Fruit fly (Drosophila melanogaster) whole organism, wandering third instar larva: ENCODE results near the gene CG11550.

Experiments used
- Abd-B ChIP-seq: fragments of >200 bp; optimal IDR thresholded peaks from 2 replicates; lab custom pipeline; 2017; ENCODE audit warnings: missing biosample characterization, missing genetic modification characterization
- CG32264 ChIP-seq: fragments of 200-800 bp; sonication (Bioruptor generic); optimal IDR thresholded peaks from 2 replicates; lab custom pipeline; 2016; ENCODE audit warnings: missing biosample characterization, missing genetic modification characterization
- CG9705 ChIP-seq: fragments of 200-800 bp; sonication (Bioruptor generic); optimal IDR thresholded peaks from 2 replicates; lab custom pipeline; 2018; ENCODE audit warnings: missing biosample characterization, mild to moderate bottlenecking, missing genetic modification characterization
- CrebA ChIP-seq: fragments of 200-800 bp; sonication (Bioruptor generic); optimal IDR thresholded peaks from 2 replicates; lab custom pipeline; 2016; ENCODE audit warnings: missing biosample characterization, mild to moderate bottlenecking, missing genetic modification characterization, borderline replicate concordance
- Dfd ChIP-seq: fragments of >200 bp; optimal IDR thresholded peaks from 2 replicates; lab custom pipeline; 2017; ENCODE audit warnings: missing biosample characterization, missing genetic modification characterization
- Dif ChIP-seq: fragments of 200-275, 200-300 bp; sonication (Bioruptor generic); optimal IDR thresholded peaks from 2 replicates; lab custom pipeline; 2018; ENCODE audit warnings: missing biosample characterization, missing genetic modification characterization; ENCODE audit not compliant: partially characterized antibody
- GATAd ChIP-seq: sonication (Bioruptor generic); optimal IDR thresholded peaks from 2 replicates; lab custom pipeline; 2016; ENCODE audit warnings: missing biosample characterization, missing genetic modification characterization
- HLH106 ChIP-seq: fragments of 200-800 bp; optimal IDR thresholded peaks from 3 replicates; lab custom pipeline; 2019; ENCODE audit warnings: missing biosample characterization, mild to moderate bottlenecking, missing genetic modification characterization, moderate library complexity
- Hnf4 ChIP-seq: fragments of 200-800 bp; sonication (Bioruptor generic); optimal IDR thresholded peaks from 2 replicates; lab custom pipeline; 2016; ENCODE audit warnings: missing biosample characterization, mild to moderate bottlenecking, missing genetic modification characterization
- Hr78 ChIP-seq: fragments of >200 bp; optimal IDR thresholded peaks from 2 replicates; lab custom pipeline; 2017; ENCODE audit warnings: missing biosample characterization, missing genetic modification characterization
- Hr83 ChIP-seq: fragments of 200-300 bp; sonication (Bioruptor generic); optimal IDR thresholded peaks from 2 replicates; lab custom pipeline; 2016; ENCODE audit warnings: missing biosample characterization, mild to moderate bottlenecking, missing genetic modification characterization, moderate library complexity; ENCODE audit not compliant: poor library complexity, severe bottlenecking
- Jra ChIP-seq: sonication (Bioruptor generic); optimal IDR thresholded peaks from 2 replicates; lab custom pipeline; 2016; ENCODE audit warnings: missing biosample characterization, missing genetic modification characterization
- Mio ChIP-seq: sonication (Bioruptor generic); optimal IDR thresholded peaks from 2 replicates; lab custom pipeline; 2016; ENCODE audit warnings: missing biosample characterization, missing genetic modification characterization
- Myc ChIP-seq: fragments of >200 bp; optimal IDR thresholded peaks from 2 replicates; lab custom pipeline; 2017
- N ChIP-seq: fragments of >200 bp; optimal IDR thresholded peaks from 2 replicates; lab custom pipeline; 2018; ENCODE audit warnings: missing biosample characterization, missing external identifiers, missing genetic modification characterization
- OdsH ChIP-seq: fragments of 200-800 bp; sonication (Bioruptor generic); optimal IDR thresholded peaks from 2 replicates; lab custom pipeline; 2016; ENCODE audit warnings: missing biosample characterization, mild to moderate bottlenecking, missing genetic modification characterization
- Rel ChIP-seq, 2 experiments: fragments of 200-800 bp; sonication (Bioruptor generic) in 1 of 2; optimal IDR thresholded peaks; 2 replicates in 1 of 2; 3 replicates in 1 of 2; lab custom pipeline; 2016 to 2019; ENCODE audit warnings: mild to moderate bottlenecking in 2 of 2, missing biosample characterization in 2 of 2, missing genetic modification characterization in 2 of 2, moderate library complexity in 1 of 2
- Sp1 ChIP-seq: fragments of 200-800 bp; sonication (Bioruptor generic); optimal IDR thresholded peaks from 3 replicates; lab custom pipeline; 2019; ENCODE audit warnings: missing biosample characterization, mild to moderate bottlenecking, missing genetic modification characterization, moderate library complexity
- Vsx2 ChIP-seq: fragments of 200-300, 225-300 bp; sonication (Bioruptor generic); optimal IDR thresholded peaks from 2 replicates; lab custom pipeline; 2018; ENCODE audit warnings: missing biosample characterization, missing genetic modification characterization; ENCODE audit not compliant: partially characterized antibody
- br ChIP-seq: fragments of 200-800 bp; sonication (Bioruptor generic); optimal IDR thresholded peaks from 2 replicates; lab custom pipeline; 2016; ENCODE audit warnings: missing biosample characterization, missing genetic modification characterization
- brk ChIP-seq: fragments of 200-800 bp; sonication (Bioruptor generic); optimal IDR thresholded peaks from 2 replicates; lab custom pipeline; 2016; ENCODE audit warnings: missing biosample characterization, mild to moderate bottlenecking, missing genetic modification characterization
- dl ChIP-seq, 2 experiments: fragments of 175-275, 200-275 bp in 1 of 2; fragments of 200-275 bp in 1 of 2; sonication (Bioruptor generic); optimal IDR thresholded peaks; lab custom pipeline; 2018; ENCODE audit warnings: mild to moderate bottlenecking in 2 of 2, missing biosample characterization in 2 of 2, missing genetic modification characterization in 2 of 2, moderate library complexity in 2 of 2; ENCODE audit not compliant: partially characterized antibody in 2 of 2, insufficient read depth in 1 of 2
- dmrt93B ChIP-seq: fragments of 200-800 bp; sonication (Bioruptor generic); optimal IDR thresholded peaks from 2 replicates; lab custom pipeline; 2018; ENCODE audit warnings: missing biosample characterization, mild to moderate bottlenecking, missing genetic modification characterization
- dsf ChIP-seq: sonication (Bioruptor generic); optimal IDR thresholded peaks from 2 replicates; lab custom pipeline; 2016; ENCODE audit warnings: missing biosample characterization, missing genetic modification characterization, borderline replicate concordance
- ey ChIP-seq: fragments of 200-800 bp; sonication (Bioruptor generic); optimal IDR thresholded peaks from 2 replicates; lab custom pipeline; 2016; ENCODE audit warnings: missing biosample characterization, missing genetic modification characterization
- foxo ChIP-seq, 2 experiments: fragments of 200-800 bp; sonication (Bioruptor generic); optimal IDR thresholded peaks; 2 replicates in 1 of 2; 3 replicates in 1 of 2; lab custom pipeline; 2016 to 2017; ENCODE audit warnings: missing biosample characterization in 2 of 2, missing genetic modification characterization in 2 of 2
- fru ChIP-seq: fragments of 200-800 bp; sonication (Bioruptor generic); optimal IDR thresholded peaks from 3 replicates; lab custom pipeline; 2016; ENCODE audit warnings: missing biosample characterization, mild to moderate bottlenecking, missing genetic modification characterization
- h ChIP-seq: fragments of 200-800 bp; sonication (Bioruptor generic); optimal IDR thresholded peaks from 3 replicates; lab custom pipeline; 2016; ENCODE audit warnings: missing biosample characterization, mild to moderate bottlenecking, missing genetic modification characterization
- jim ChIP-seq: fragments of 175-275, 200-325 bp; sonication (Bioruptor generic); optimal IDR thresholded peaks from 2 replicates; lab custom pipeline; 2016; ENCODE audit warnings: missing biosample characterization, mild to moderate bottlenecking, missing genetic modification characterization
- lola ChIP-seq: fragments of >200 bp; optimal IDR thresholded peaks from 2 replicates; lab custom pipeline; 2017; ENCODE audit warnings: missing biosample characterization, missing genetic modification characterization
- pan ChIP-seq: fragments of >200 bp; optimal IDR thresholded peaks from 2 replicates; lab custom pipeline; 2017
- psq ChIP-seq: fragments of 200-800 bp; sonication (Bioruptor generic); optimal IDR thresholded peaks from 3 replicates; lab custom pipeline; 2017; ENCODE audit warnings: missing biosample characterization, mild to moderate bottlenecking, missing genetic modification characterization, moderate library complexity
- rgr ChIP-seq: fragments of 200-800 bp; sonication (Bioruptor generic); optimal IDR thresholded peaks from 3 replicates; lab custom pipeline; 2016; ENCODE audit warnings: missing biosample characterization, mild to moderate bottlenecking, missing genetic modification characterization
- sage ChIP-seq: fragments of 200-800 bp; sonication (Bioruptor generic); optimal IDR thresholded peaks from 2 replicates; lab custom pipeline; 2016; ENCODE audit warnings: missing biosample characterization, mild to moderate bottlenecking, missing genetic modification characterization
- sv ChIP-seq: fragments of 200-800 bp; sonication (Bioruptor generic); optimal IDR thresholded peaks from 3 replicates; lab custom pipeline; 2016; ENCODE audit warnings: missing biosample characterization, missing genetic modification characterization
- tai ChIP-seq: sonication (Bioruptor generic); optimal IDR thresholded peaks from 2 replicates; lab custom pipeline; 2016; ENCODE audit warnings: missing biosample characterization, missing genetic modification characterization
- usp ChIP-seq: fragments of >200 bp; optimal IDR thresholded peaks from 2 replicates; lab custom pipeline; 2017; ENCODE audit warnings: missing biosample characterization, missing genetic modification characterization
- woc ChIP-seq: sonication (Bioruptor generic); optimal IDR thresholded peaks from 2 replicates; lab custom pipeline; 2016; ENCODE audit warnings: missing biosample characterization, mild to moderate bottlenecking, missing genetic modification characterization

CG11550 gene

dm6 chr3R:31725486-31726227 is 46.0 kb upstream of the CG11550 start:
- TF ChIP-seq GATAd (GFP tag; lab: Kevin White, UChicago), result peak; percentile 25
- peak; percentile 11 for TF ChIP-seq fru (GFP tag; lab: Kevin White, UChicago)
- TF ChIP-seq br (GFP tag; lab: Kevin White, UChicago), result no peak
- TF ChIP-seq brk, result no peak
- no peak for TF ChIP-seq usp
- no peak for TF ChIP-seq Abd-B (GFP tag; lab: Kevin White, UChicago)
- no peak for TF ChIP-seq Hr78
- no peak for TF ChIP-seq tai
- TF ChIP-seq woc (GFP tag; lab: Kevin White, UChicago), result no peak
- peak; percentile 47 for TF ChIP-seq Sp1 (GFP tag; lab: Kevin White, UChicago)
- no peak for TF ChIP-seq sage (GFP tag; lab: Kevin White, UChicago)
- TF ChIP-seq OdsH (GFP tag; lab: Kevin White, UChicago), result no peak
- TF ChIP-seq sv (GFP tag; lab: Kevin White, UChicago), result no peak
- TF ChIP-seq Dfd, result no peak
- TF ChIP-seq lola (GFP tag; lab: Kevin White, UChicago), result no peak
- peak; percentile 24 to 32 for TF ChIP-seq dl (GFP tag; optimal IDR thresholded peaks at IDR 0.05; lab: Kevin White, UChicago; ENCODE audit: insufficient read depth in 1 of 2, partially characterized antibody in 2 of 2)
- no peak for TF ChIP-seq Jra (GFP tag; lab: Kevin White, UChicago)
- TF ChIP-seq h (GFP tag; lab: Kevin White, UChicago), result peak; percentile 36
- TF ChIP-seq CG9705 (GFP tag; lab: Kevin White, UChicago), result no peak
- no peak for TF ChIP-seq ey (GFP tag; lab: Kevin White, UChicago)
- TF ChIP-seq Vsx2 (GFP tag; lab: Kevin White, UChicago), result no peak
- peak; percentile 85 for TF ChIP-seq Dif (GFP tag; lab: Kevin White, UChicago)
- peak; percentile 3 for TF ChIP-seq HLH106
- no peak for TF ChIP-seq Rel (GFP tag; optimal IDR thresholded peaks at IDR 0.05; lab: Kevin White, UChicago)
- TF ChIP-seq Rel (tag; optimal IDR thresholded peaks at IDR 0.05; lab: Kevin White, UChicago), result peak; percentile 38
- no peak for TF ChIP-seq Myc (lab: Kevin White, UChicago)
- no peak for TF ChIP-seq dsf (GFP tag; lab: Kevin White, UChicago)
- peak; percentile 22 for TF ChIP-seq rgr (GFP tag; lab: Kevin White, UChicago)
- TF ChIP-seq psq (GFP tag; lab: Kevin White, UChicago), result no peak
- no peak for TF ChIP-seq Mio (GFP tag; lab: Kevin White, UChicago)
- no peak for TF ChIP-seq N (GFP tag; lab: Kevin White, UChicago)
- TF ChIP-seq pan (lab: Kevin White, UChicago), result no peak
- TF ChIP-seq Hr83, result peak; percentile 52
- no peak for TF ChIP-seq CrebA (GFP tag; lab: Kevin White, UChicago)
- no peak for TF ChIP-seq dmrt93B (GFP tag; lab: Kevin White, UChicago)
- TF ChIP-seq Hnf4, result peak; percentile 67

DNA sequence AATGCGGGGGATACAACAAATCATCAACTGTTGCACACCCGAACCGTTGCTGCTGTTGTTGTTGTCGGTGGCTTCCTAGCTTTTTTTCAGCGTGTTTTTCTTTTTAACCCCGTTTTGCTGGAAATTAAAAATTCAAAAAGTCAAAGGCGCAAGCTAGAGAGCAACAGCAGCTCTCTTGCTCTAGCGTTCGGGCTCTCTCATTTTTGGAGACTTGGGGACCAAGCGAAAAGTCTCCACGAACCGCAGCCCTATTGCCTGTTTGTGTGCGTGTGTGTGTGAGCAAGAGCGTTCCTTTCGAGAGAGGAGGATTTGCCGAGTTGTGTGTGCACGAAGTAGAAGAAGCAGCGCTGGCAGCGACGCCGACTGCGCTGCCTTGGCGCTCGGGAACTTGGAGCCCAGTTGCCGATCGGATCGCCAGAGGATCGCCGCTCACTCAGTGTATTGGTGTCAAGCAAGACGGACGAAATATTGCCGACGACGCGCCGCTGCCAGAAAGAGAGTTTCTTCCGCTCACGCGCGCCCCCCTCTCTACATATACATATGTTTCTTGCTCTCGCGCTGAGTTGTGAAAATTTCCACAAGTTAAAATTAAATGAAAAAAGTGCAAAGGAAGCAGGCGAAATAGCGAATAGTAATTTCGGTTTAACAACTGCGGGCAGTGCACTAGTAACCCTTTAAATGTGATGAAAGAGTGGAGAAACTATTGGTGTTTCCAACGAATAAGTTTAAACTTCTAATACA is 45.1 kb upstream of the CG11550 start:
- TF ChIP-seq psq (GFP tag; lab: Kevin White, UChicago) (no peak), GATAd (GFP tag; lab: Kevin White, UChicago) (no peak), h (GFP tag; lab: Kevin White, UChicago) (peak; percentile 26), dmrt93B (GFP tag; lab: Kevin White, UChicago) (no peak), Myc (lab: Kevin White, UChicago) (no peak), pan (lab: Kevin White, UChicago) (no peak), Mio (GFP tag; lab: Kevin White, UChicago) (no peak), sage (GFP tag; lab: Kevin White, UChicago) (no peak), sv (GFP tag; lab: Kevin White, UChicago) (no peak), rgr (GFP tag; lab: Kevin White, UChicago) (peak; percentile 31), Hr78 (no peak), Dfd (no peak), dsf (GFP tag; lab: Kevin White, UChicago) (no peak), OdsH (GFP tag; lab: Kevin White, UChicago) (no peak), Jra (GFP tag; lab: Kevin White, UChicago) (no peak), usp (no peak), Abd-B (GFP tag; lab: Kevin White, UChicago) (no peak), CrebA (GFP tag; lab: Kevin White, UChicago) (peak; percentile 60), Hnf4 (no peak), fru (GFP tag; lab: Kevin White, UChicago) (peak; percentile 34), N (GFP tag; lab: Kevin White, UChicago) (no peak), br (GFP tag; lab: Kevin White, UChicago) (peak; percentile 16), Rel (GFP tag; optimal IDR thresholded peaks at IDR 0.05; lab: Kevin White, UChicago) (no peak), Rel (tag; optimal IDR thresholded peaks at IDR 0.05; lab: Kevin White, UChicago) (peak; percentile 36), Vsx2 (GFP tag; lab: Kevin White, UChicago) (no peak), woc (GFP tag; lab: Kevin White, UChicago) (peak; percentile 13), Hr83 (no peak), foxo (GFP tag; optimal IDR thresholded peaks at IDR 0.05; lab: Kevin White, UChicago) (peak in 1 of 2 experiments; percentile 24), dl (GFP tag; optimal IDR thresholded peaks at IDR 0.05; lab: Kevin White, UChicago; ENCODE audit: insufficient read depth in 1 of 2, partially characterized antibody in 2 of 2) (peak in 1 of 2 experiments; percentile 42), lola (GFP tag; lab: Kevin White, UChicago) (no peak), tai (no peak), jim (peak; percentile 16), HLH106 (no peak), Sp1 (GFP tag; lab: Kevin White, UChicago) (peak; percentile 23), brk (no peak), CG32264 (GFP tag; lab: Kevin White, UChicago) (no peak), ey (GFP tag; lab: Kevin White, UChicago) (peak; percentile 12), CG9705 (GFP tag; lab: Kevin White, UChicago) (no peak), Dif (GFP tag; lab: Kevin White, UChicago) (peak; percentile 65)
